Fruit fly (Drosophila melanogaster): ENCODE data around the gene PNUTS.

The PNUTS gene

DNA sequence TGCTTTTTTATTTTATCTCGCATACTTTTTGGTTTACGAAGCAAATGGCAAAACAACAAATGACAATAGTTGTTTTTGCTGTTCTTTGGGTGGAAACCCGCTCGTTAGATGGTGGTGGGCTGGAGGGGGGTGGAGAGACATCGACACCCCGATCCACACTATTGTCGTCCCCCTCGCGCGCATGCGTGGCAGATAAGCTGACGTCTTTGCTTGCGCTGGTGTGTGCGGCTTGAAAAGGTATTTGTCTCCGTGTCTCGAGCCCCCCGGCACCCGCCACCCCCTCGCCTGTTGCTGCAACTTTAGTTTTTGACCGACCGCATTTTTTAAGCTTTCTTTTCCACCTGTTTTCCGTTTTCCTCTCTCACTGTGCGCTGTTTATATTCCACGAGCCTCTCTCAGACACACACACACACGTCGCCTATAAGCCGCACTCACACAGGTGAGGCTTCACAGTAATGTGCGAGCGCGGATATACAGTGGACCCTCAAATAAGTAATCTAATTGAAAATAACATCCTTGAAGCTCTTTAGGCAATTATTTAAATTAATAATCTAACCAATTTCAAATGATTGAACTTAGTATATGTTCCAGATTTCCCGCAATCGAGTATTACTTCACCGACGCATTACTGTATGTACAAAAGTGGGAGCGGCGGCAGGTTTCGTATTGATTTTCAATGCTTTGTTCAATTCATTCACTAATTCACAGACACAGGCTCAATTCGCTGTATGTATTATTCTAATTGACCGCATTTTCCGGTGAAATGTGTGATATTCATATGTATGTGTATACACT is 3.1 kb upstream of the PNUTS start (continued):
- TF ChIP-seq eyg (GFP tag; optimal IDR thresholded peaks at IDR 0.05) (peak; percentile 83), CG2199 (GFP tag; IDR thresholded peaks at IDR 0.05) (peak; percentile 91; the same call in 2 of the 3 replicates), fd3F (GFP tag; optimal IDR thresholded peaks at IDR 0.05) (peak; percentile 91), CG7839 (tag; optimal IDR thresholded peaks at IDR 0.05) (peak; percentile 95), CG11560 (tag; IDR thresholded peaks at IDR 0.05) (peak; percentile 82), crp (GFP tag; optimal IDR thresholded peaks at IDR 0.05) (peak in 1 of 2 experiments; percentile 43), lmd (GFP tag; IDR thresholded peaks at IDR 0.05) (peak; percentile 95), sens-2 (GFP tag; IDR thresholded peaks at IDR 0.05) (peak; percentile 88), CG10267 (tag; optimal IDR thresholded peaks at IDR 0.05) (peak; percentile 82), CG3407 (GFP tag; optimal IDR thresholded peaks at IDR 0.05) (peak; percentile 81), CG15011 (GFP tag; optimal IDR thresholded peaks at IDR 0.05) (peak; percentile 81), ranshi (GFP tag; IDR thresholded peaks at IDR 0.05) (peak; percentile 94), cas (GFP tag; IDR thresholded peaks at IDR 0.05) (peak; percentile 85), pita (GFP tag; optimal IDR thresholded peaks at IDR 0.05) (no peak), seq (GFP tag; IDR thresholded peaks at IDR 0.05) (peak; percentile 95), ems (GFP tag; optimal IDR thresholded peaks at IDR 0.05) (peak; percentile 91), fd64A (GFP tag; optimal IDR thresholded peaks at IDR 0.05) (peak; percentile 71), B-H2 (GFP tag; optimal IDR thresholded peaks at IDR 0.05) (peak; percentile 88), Lim3 (GFP tag; IDR thresholded peaks at IDR 0.05) (peak; percentile 79), ase (GFP tag; IDR thresholded peaks at IDR 0.05) (peak; percentile 94), CG17612 (GFP tag; IDR thresholded peaks at IDR 0.05) (peak; percentile 88), pan (optimal IDR thresholded peaks at IDR 0.05) (no peak), pan (GFP tag; optimal IDR thresholded peaks at IDR 0.05 in 1 of 2, IDR thresholded peaks at IDR 0.05 in 1 of 2) (peak in 1 of 2 experiments; percentile 97), CG14710 (tag; optimal IDR thresholded peaks at IDR 0.05) (peak; percentile 83), CG13894 (tag; optimal IDR thresholded peaks at IDR 0.05) (peak; percentile 89), Hr78 (GFP tag; optimal IDR thresholded peaks at IDR 0.05) (peak in 1 of 2 experiments; percentile 59), CG14014 (GFP tag; IDR thresholded peaks at IDR 0.05) (peak; percentile 97), MBD-R2 (GFP tag; IDR thresholded peaks at IDR 0.05) (peak; percentile 92), emc (GFP tag; optimal IDR thresholded peaks at IDR 0.05) (peak; percentile 75), otp (GFP tag; IDR thresholded peaks at IDR 0.05) (peak; percentile 93), hkb (optimal IDR thresholded peaks at IDR 0.05) (no peak), hkb (GFP tag; IDR thresholded peaks at IDR 0.05) (peak; percentile 96), klu (GFP tag; IDR thresholded peaks at IDR 0.05) (peak; percentile 88), Dip2 (GFP tag; IDR thresholded peaks at IDR 0.05) (peak; percentile 47; the same call in 1 of the 2 replicates), Myb (GFP tag; optimal IDR thresholded peaks at IDR 0.05) (peak; percentile 65), CG31388 (GFP tag; optimal IDR thresholded peaks at IDR 0.05) (peak; percentile 75), CG8089 (GFP tag; optimal IDR thresholded peaks at IDR 0.05) (peak; percentile 71), insv (GFP tag; optimal IDR thresholded peaks at IDR 0.05) (peak in 1 of 2 experiments; percentile 18), abd-A (tag; optimal IDR thresholded peaks at IDR 0.05) (peak; percentile 57), CG12769 (tag; optimal IDR thresholded peaks at IDR 0.05) (peak; percentile 97), CG15479 (GFP tag; optimal IDR thresholded peaks at IDR 0.05) (no peak), E2f1 (GFP tag; IDR thresholded peaks at IDR 0.05) (peak; percentile 96), GATAe (GFP tag; conservative IDR thresholded peaks at IDR 0.05) (peak; percentile 59), Doc3 (GFP tag; IDR thresholded peaks at IDR 0.05; ENCODE audit: partially characterized antibody) (no peak), CG10654 (GFP tag; optimal IDR thresholded peaks at IDR 0.05) (peak; percentile 86), Fer2 (tag; optimal IDR thresholded peaks at IDR 0.05) (peak; percentile 89), bigmax (GFP tag; optimal IDR thresholded peaks at IDR 0.05) (peak; percentile 26), CG1529 (GFP tag; optimal IDR thresholded peaks at IDR 0.05) (peak; percentile 85), knrl (GFP tag; IDR thresholded peaks at IDR 0.05; ENCODE audit: partially characterized antibody) (peak; percentile 46; the same call in 1 of the 3 replicates)

Data from whole organism, embryonic.